Fruit fly (Drosophila melanogaster): Measurements from ENCODE around the gene CG2278.

dm6 chrX:8122834-8123233, 47.2 kb downstream of the CG2278 start:
- TF ChIP-seq gl (tag; optimal IDR thresholded peaks at IDR 0.05) (no peak), EcR (GFP tag; optimal IDR thresholded peaks at IDR 0.05) (no peak), CG14655 (GFP tag; optimal IDR thresholded peaks at IDR 0.05) (peak; percentile 66), CG8301 (tag; optimal IDR thresholded peaks at IDR 0.05) (peak; percentile 65), D1 (tag; optimal IDR thresholded peaks at IDR 0.05) (no peak), CG4496 (GFP tag; IDR thresholded peaks at IDR 0.05) (peak; percentile 60; the same call in 1 of the 3 replicates)

Data from whole organism, pupa.